Worm (Caenorhabditis elegans) whole organism, L1 larva: ENCODE results near the gene mtl-2.
"Not testable (repeated sequence)": the region's sequence is repeated elsewhere in the genome, so short reads cannot be mapped to it uniquely, and the experiment has no call there.

Experiments used
- C16A3.4 ChIP-seq: fragments of 150-350 bp; optimal IDR thresholded peaks from 2 replicates; lab custom pipeline; 2014; ENCODE audit warnings: missing biosample characterization, missing genetic modification characterization
- C34B4.2 ChIP-seq: sonication (generic microtip); optimal IDR thresholded peaks from 2 replicates; lab custom pipeline; 2017; ENCODE audit warnings: mild to moderate bottlenecking, missing genetic modification characterization, missing compliant biosample characterization
- blmp-1 ChIP-seq: fragments of 150-350 bp; optimal IDR thresholded peaks from 2 replicates; lab custom pipeline; 2014; ENCODE audit warnings: missing biosample characterization, missing genetic modification characterization
- ceh-63 ChIP-seq: fragments of 200-800 bp; sonication (Bioruptor generic); optimal IDR thresholded peaks from 2 replicates; lab custom pipeline; 2018; ENCODE audit warnings: mild to moderate bottlenecking, missing genetic modification characterization, missing compliant biosample characterization
- ceh-88 ChIP-seq: fragments of 200-800 bp; sonication (Bioruptor generic); IDR thresholded peaks from 2 replicates; pipeline ENCODE4 v1.3.6; 2022; ENCODE audit warnings: missing genetic modification characterization, missing compliant biosample characterization
- ceh-90 ChIP-seq: sonication (generic microtip); optimal IDR thresholded peaks from 2 replicates; lab custom pipeline; 2016; ENCODE audit warnings: missing genetic modification characterization, missing compliant biosample characterization
- dpl-1 ChIP-seq, 3 experiments: fragments of 150-350 bp in 2 of 3; sonication (generic microtip) in 1 of 3; optimal IDR thresholded peaks; 2 replicates each; lab custom pipeline; 2014 to 2017; ENCODE audit warnings: missing biosample characterization in 3 of 3, missing genetic modification characterization in 3 of 3, missing genetic modification reagents in 3 of 3
- dsc-1 ChIP-seq: sonication (generic microtip); optimal IDR thresholded peaks from 2 replicates; lab custom pipeline; 2016; ENCODE audit warnings: mild to moderate bottlenecking, missing genetic modification characterization, missing compliant biosample characterization
- efl-1 ChIP-seq, 4 experiments: fragments of 150-350 bp; optimal IDR thresholded peaks in 3 of 4; peaks in 1 of 4; 1 replicate in 1 of 4; 2 replicates in 3 of 4; lab custom pipeline; 2014; ENCODE audit warnings: missing biosample characterization in 2 of 4, missing genetic modification characterization in 2 of 4, missing genetic modification reagents in 2 of 4
- elt-2 ChIP-seq: sonication (generic microtip); optimal IDR thresholded peaks from 2 replicates; lab custom pipeline; 2016; ENCODE audit warnings: missing genetic modification characterization, mild to moderate bottlenecking, inconsistent platforms, missing compliant biosample characterization, missing genetic modification reagents
- ets-5 ChIP-seq: fragments of 200-800 bp; sonication (Bioruptor generic); IDR thresholded peaks from 2 replicates; pipeline ENCODE4 v1.3.6; 2022; ENCODE audit warnings: missing genetic modification characterization, missing compliant biosample characterization
- fkh-4 ChIP-seq: sonication (generic microtip); optimal IDR thresholded peaks from 2 replicates; lab custom pipeline; 2016; ENCODE audit warnings: missing compliant biosample characterization, missing genetic modification characterization, borderline replicate concordance
- fkh-8 ChIP-seq: sonication (generic microtip); optimal IDR thresholded peaks from 2 replicates; lab custom pipeline; 2016; ENCODE audit warnings: mild to moderate bottlenecking, missing genetic modification characterization, missing compliant biosample characterization
- fos-1 ChIP-seq: fragments of 150-350 bp; optimal IDR thresholded peaks from 2 replicates; lab custom pipeline; 2014; ENCODE audit warnings: missing biosample characterization, missing genetic modification characterization
- grh-1 ChIP-seq: fragments of 200-800 bp; sonication (Bioruptor generic); IDR thresholded peaks from 2 replicates; pipeline ENCODE4 v1.3.6; 2022; ENCODE audit warnings: missing genetic modification reagents, missing genetic modification characterization, missing compliant biosample characterization
- hpl-2 ChIP-seq: fragments of 150-350 bp; optimal IDR thresholded peaks from 2 replicates; lab custom pipeline; 2014; ENCODE audit warnings: missing biosample characterization, missing genetic modification reagents, missing genetic modification characterization
- irx-1 ChIP-seq: sonication (generic microtip); optimal IDR thresholded peaks from 2 replicates; lab custom pipeline; 2016; ENCODE audit warnings: missing genetic modification characterization, missing compliant biosample characterization
- isw-1 ChIP-seq: fragments of 200-800 bp; sonication (Bioruptor generic); IDR thresholded peaks from 2 replicates; pipeline ENCODE4 v1.3.6; 2022; ENCODE audit warnings: missing genetic modification characterization, missing compliant biosample characterization
- jun-1 ChIP-seq: fragments of 150-350 bp; optimal IDR thresholded peaks from 2 replicates; lab custom pipeline; 2014; ENCODE audit warnings: missing biosample characterization, missing genetic modification reagents, missing genetic modification characterization
- lin-14 ChIP-seq: fragments of 200-800 bp; sonication (Bioruptor generic); optimal IDR thresholded peaks from 2 replicates; lab custom pipeline; 2018; ENCODE audit warnings: mild to moderate bottlenecking, missing genetic modification characterization, moderate library complexity, missing compliant biosample characterization
- lin-15B ChIP-seq: fragments of 150-350 bp; sonication (generic microtip); optimal IDR thresholded peaks from 3 replicates; lab custom pipeline; 2014; ENCODE audit warnings: missing biosample characterization, missing genetic modification characterization
- lin-35 ChIP-seq, 2 experiments: fragments of 150-350 bp; optimal IDR thresholded peaks; 2 replicates each; lab custom pipeline; 2014; ENCODE audit warnings: missing biosample characterization in 2 of 2, missing genetic modification characterization in 2 of 2, missing genetic modification reagents in 2 of 2
- lir-3 ChIP-seq: sonication (generic microtip); optimal IDR thresholded peaks from 2 replicates; lab custom pipeline; 2016; ENCODE audit warnings: mild to moderate bottlenecking, missing genetic modification characterization, moderate library complexity, missing compliant biosample characterization; ENCODE audit not compliant: poor library complexity
- lsy-2 ChIP-seq, 2 experiments: fragments of 150-350 bp; optimal IDR thresholded peaks; 2 replicates each; lab custom pipeline; 2014; ENCODE audit warnings: missing biosample characterization in 2 of 2, missing genetic modification characterization in 2 of 2
- mab-9 ChIP-seq: fragments of 200-800 bp; sonication (Bioruptor generic); IDR thresholded peaks from 2 replicates; pipeline ENCODE4 v1.3.6; 2022; ENCODE audit warnings: missing genetic modification reagents, missing genetic modification characterization, missing compliant biosample characterization
- nhr-12 ChIP-seq: sonication (generic microtip); optimal IDR thresholded peaks from 2 replicates; lab custom pipeline; 2017; ENCODE audit warnings: missing biosample characterization, missing genetic modification characterization
- nhr-19 ChIP-seq: fragments of 200-800 bp; sonication (Bioruptor generic); conservative IDR thresholded peaks from 2 replicates; pipeline ENCODE4 v1.3.6; 2022; ENCODE audit warnings: missing genetic modification characterization, missing compliant biosample characterization
- nhr-20 ChIP-seq: sonication (generic microtip); optimal IDR thresholded peaks from 2 replicates; lab custom pipeline; 2016; ENCODE audit warnings: mild to moderate bottlenecking, missing genetic modification characterization, missing compliant biosample characterization
- nhr-47 ChIP-seq: sonication (generic microtip); optimal IDR thresholded peaks from 2 replicates; lab custom pipeline; 2016; ENCODE audit warnings: mild to moderate bottlenecking, missing genetic modification characterization, moderate library complexity, missing compliant biosample characterization
- nhr-71 ChIP-seq: sonication (generic microtip); optimal IDR thresholded peaks from 2 replicates; lab custom pipeline; 2016; ENCODE audit warnings: mild to moderate bottlenecking, missing genetic modification characterization, moderate library complexity, missing compliant biosample characterization
- nhr-85 ChIP-seq: sonication (generic microtip); peaks from one replicate; lab custom pipeline; 2016; ENCODE audit warnings: missing genetic modification characterization, inconsistent platforms, missing compliant biosample characterization
- nhr-90 ChIP-seq: sonication (generic microtip); optimal IDR thresholded peaks from 2 replicates; lab custom pipeline; 2016; ENCODE audit warnings: mild to moderate bottlenecking, missing genetic modification characterization, missing compliant biosample characterization; ENCODE audit not compliant: poor library complexity
- pax-3 ChIP-seq: fragments of 200-800 bp; sonication (Bioruptor generic); optimal IDR thresholded peaks from 2 replicates; lab custom pipeline; 2018; ENCODE audit warnings: mild to moderate bottlenecking, missing genetic modification characterization, moderate library complexity, missing compliant biosample characterization
- rnt-1 ChIP-seq: sonication (generic microtip); optimal IDR thresholded peaks from 2 replicates; lab custom pipeline; 2016; ENCODE audit warnings: mild to moderate bottlenecking, missing genetic modification characterization, moderate library complexity, missing compliant biosample characterization
- snpc-4 ChIP-seq: fragments of 150-350 bp; optimal IDR thresholded peaks from 2 replicates; lab custom pipeline; 2014; ENCODE audit warnings: missing biosample characterization, missing genetic modification characterization
- snu-23 ChIP-seq: sonication (generic microtip); optimal IDR thresholded peaks from 2 replicates; lab custom pipeline; 2016; ENCODE audit warnings: missing genetic modification characterization, missing compliant biosample characterization
- swsn-7 ChIP-seq: sonication (generic microtip); optimal IDR thresholded peaks from 2 replicates; lab custom pipeline; 2016; ENCODE audit warnings: missing genetic modification characterization, missing compliant biosample characterization
- tbx-2 ChIP-seq: sonication (generic microtip); optimal IDR thresholded peaks from 2 replicates; lab custom pipeline; 2016; ENCODE audit warnings: missing genetic modification characterization, missing compliant biosample characterization
- unc-130 ChIP-seq: fragments of 150-350 bp; optimal IDR thresholded peaks from 2 replicates; lab custom pipeline; 2017; ENCODE audit warnings: missing biosample characterization, missing genetic modification characterization, inconsistent platforms
- unc-86 ChIP-seq: sonication (generic microtip); optimal IDR thresholded peaks from 2 replicates; lab custom pipeline; 2016; ENCODE audit warnings: missing genetic modification characterization, missing compliant biosample characterization
- unc-98 ChIP-seq: fragments of 200-800 bp; sonication (Bioruptor generic); IDR thresholded peaks from 2 replicates; pipeline ENCODE4 v1.3.6; 2022; ENCODE audit warnings: missing genetic modification characterization, missing compliant biosample characterization
- xbp-1 ChIP-seq: sonication (generic microtip); optimal IDR thresholded peaks from 2 replicates; lab custom pipeline; 2016; ENCODE audit warnings: missing genetic modification characterization, missing compliant biosample characterization
- ztf-11 ChIP-seq, 2 experiments: sonication (generic microtip); optimal IDR thresholded peaks; 2 replicates each; lab custom pipeline; 2016 to 2017; ENCODE audit warnings: missing genetic modification characterization in 2 of 2, missing biosample characterization in 1 of 2, missing compliant biosample characterization in 1 of 2
- ztf-4 ChIP-seq: fragments of 150-350 bp; optimal IDR thresholded peaks from 2 replicates; lab custom pipeline; 2014; ENCODE audit warnings: missing biosample characterization, missing genetic modification characterization

mtl-2 gene

ce11 chrV:14055097-14055496 is 36.6 kb upstream of the mtl-2 start (continued):
- TF ChIP-seq xbp-1 (peak; percentile 96), snu-23 (peak; percentile 98), C16A3.4 (tag; lab: Kevin White, UChicago) (peak; percentile 82), nhr-90 (tag; lab: Kevin White, UChicago) (peak; percentile 100), elt-2 (tag; lab: Kevin White, UChicago) (peak; percentile 96), snpc-4 (tag; lab: Kevin White, UChicago) (peak; percentile 85), lin-15B (peak; percentile 65), jun-1 (peak; percentile 87), fkh-4 (tag; lab: Kevin White, UChicago) (peak; percentile 100), ceh-63 (GFP tag; lab: Kevin White, UChicago) (peak; percentile 97), nhr-71 (tag; lab: Kevin White, UChicago) (peak; percentile 99), blmp-1 (tag; lab: Kevin White, UChicago) (peak; percentile 59), ztf-4 (tag; lab: Kevin White, UChicago) (peak; percentile 95), nhr-19 (peak; percentile 100), ceh-90 (tag; lab: Kevin White, UChicago) (peak; percentile 99), lsy-2 (tag; optimal IDR thresholded peaks at IDR 0.05; lab: Kevin White, UChicago) (peak; percentile 87 to 91), unc-130 (peak; percentile 98), fos-1 (peak; percentile 66), ztf-11 (tag; optimal IDR thresholded peaks at IDR 0.05; lab: Kevin White, UChicago) (peak in 1 of 2 experiments; percentile 100), irx-1 (peak; percentile 99), ets-5 (GFP tag; lab: Robert Waterston, UW) (peak; percentile 67; the same call in 1 of the 2 replicates), C34B4.2 (tag; lab: Kevin White, UChicago) (peak; percentile 92)

DNA sequence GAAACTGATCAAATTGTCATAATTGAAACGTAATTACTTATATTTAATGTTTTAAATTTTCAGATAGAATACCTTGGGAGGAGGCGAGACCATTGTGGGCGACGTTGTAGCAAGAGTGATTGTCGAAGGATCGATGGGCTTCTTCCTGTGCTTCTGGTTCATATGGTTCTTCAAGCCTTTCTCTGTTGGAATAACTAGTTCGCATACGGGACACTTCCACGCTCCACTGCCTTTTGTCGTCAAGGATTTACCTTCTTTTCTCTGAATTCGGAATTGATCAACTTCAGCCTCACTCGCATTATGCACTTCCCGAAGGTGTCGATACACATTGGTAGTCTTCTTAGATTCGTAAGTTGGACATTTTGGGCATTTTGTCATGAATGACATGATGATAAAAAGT is 30.8 kb upstream of the mtl-2 start, which contains the start of gene F58D12.1:
F58D12.1 (plus strand) TSS at position 301 of the 400 bp plus-strand sequence.
- TF ChIP-seq hpl-2 (GFP tag; lab: Kevin White, UChicago); nhr-12 (tag; lab: Kevin White, UChicago); dpl-1 (GFP tag; optimal IDR thresholded peaks at IDR 0.05; lab: Kevin White, UChicago): not testable (repeated sequence)

ce11 chrV:14038328-14039084 is 20.0 kb upstream of the mtl-2 start, which contains the start of gene vps-39:
Gene vps-39 (minus strand): TSS chrV:14038378.
- TF ChIP-seq isw-1 (GFP tag; lab: Robert Waterston, UW) = peak; percentile 96
- peak in 1 of 2 experiments; percentile 48 for TF ChIP-seq lin-35 (GFP tag; optimal IDR thresholded peaks at IDR 0.05; lab: Kevin White, UChicago)
- peak; percentile 65 for TF ChIP-seq pax-3 (tag; lab: Kevin White, UChicago)
- peak; percentile 15 for TF ChIP-seq unc-86 (tag; lab: Kevin White, UChicago)
- TF ChIP-seq nhr-90 (tag; lab: Kevin White, UChicago) = peak; percentile 29
- peak; percentile 31 for TF ChIP-seq snu-23
- peak; percentile 44 for TF ChIP-seq swsn-7 (tag; lab: Kevin White, UChicago)
- TF ChIP-seq grh-1 (GFP tag; lab: Robert Waterston, UW) = peak; percentile 96
- peak; percentile 91 for TF ChIP-seq mab-9 (GFP tag; lab: Robert Waterston, UW)
- peak; percentile 37 for TF ChIP-seq nhr-20 (tag; lab: Kevin White, UChicago)
- TF ChIP-seq nhr-85 (tag; lab: Kevin White, UChicago) = peak; percentile 79
- TF ChIP-seq fkh-8 (tag; lab: Kevin White, UChicago) = peak; percentile 16
- TF ChIP-seq efl-1 (optimal IDR thresholded peaks at IDR 0.05; lab: Kevin White, UChicago) = peak; percentile 31 to 62
- peak; percentile 58 to 96 for TF ChIP-seq efl-1 (GFP tag; optimal IDR thresholded peaks at IDR 0.05 in 1 of 2; lab: Kevin White, UChicago)
- peak; percentile 95 for TF ChIP-seq ceh-88 (GFP tag; lab: Robert Waterston, UW)
- peak; percentile 38 to 58 (median 39) for TF ChIP-seq dpl-1 (GFP tag; optimal IDR thresholded peaks at IDR 0.05; lab: Kevin White, UChicago)
- TF ChIP-seq dsc-1 (tag; lab: Kevin White, UChicago) = peak; percentile 31
- peak; percentile 39 for TF ChIP-seq lir-3 (tag; lab: Kevin White, UChicago)
- TF ChIP-seq tbx-2 (tag; lab: Kevin White, UChicago) = peak; percentile 35
- TF ChIP-seq xbp-1 = peak; percentile 31
- peak in 1 of 2 experiments; percentile 3 for TF ChIP-seq ztf-11 (tag; optimal IDR thresholded peaks at IDR 0.05; lab: Kevin White, UChicago)
- peak; percentile 73 for TF ChIP-seq rnt-1 (tag; lab: Kevin White, UChicago)
- peak; percentile 71 for TF ChIP-seq nhr-47 (tag; lab: Kevin White, UChicago)
- TF ChIP-seq nhr-71 (tag; lab: Kevin White, UChicago) = peak; percentile 72
- TF ChIP-seq unc-98 (GFP tag; lab: Robert Waterston, UW) = peak; percentile 68
- peak; percentile 67 for TF ChIP-seq lin-14 (GFP tag; lab: Kevin White, UChicago)
- TF ChIP-seq nhr-19 = peak; percentile 97
